Worm (Caenorhabditis elegans): Measurements from ENCODE around the gene fbxb-46.

ce11 chrII:1608915-1609314, 38.0 kb upstream of the fbxb-46 start:
- no peak for TF ChIP-seq lin-1 (GFP tag; IDR thresholded peaks at IDR 0.05)
- no peak for TF ChIP-seq fkh-10 (GFP tag; optimal IDR thresholded peaks at IDR 0.05)

Measured in whole organism, L4 larva.